Fruit fly (Drosophila melanogaster) whole organism, embryonic: ENCODE data around the gene CG3457.

Experiments
- Aef1 ChIP-seq: fragments of 200-800 bp; sonication (Bioruptor generic); IDR thresholded peaks from 3 replicates; pipeline ENCODE4 v1.3.6; 2022; ENCODE audit warnings: missing biosample characterization, missing genetic modification characterization
- CG10543 ChIP-seq: fragments of 200-800 bp; sonication (Bioruptor generic); optimal IDR thresholded peaks from 3 replicates; lab custom pipeline; 2017; ENCODE audit warnings: missing biosample characterization, mild to moderate bottlenecking, missing genetic modification characterization, moderate library complexity
- CG11560 ChIP-seq: fragments of 200-800 bp; sonication (Bioruptor generic); IDR thresholded peaks from 3 replicates; pipeline ENCODE4 v1.3.6; 2022; ENCODE audit warnings: missing biosample characterization, missing genetic modification characterization
- CG11723 ChIP-seq: fragments of 200-800 bp; sonication (Bioruptor generic); optimal IDR thresholded peaks from 2 replicates; lab custom pipeline; 2017; ENCODE audit warnings: missing biosample characterization, mild to moderate bottlenecking, missing genetic modification characterization
- CG13894 ChIP-seq: fragments of 200-800 bp; sonication (Bioruptor generic); optimal IDR thresholded peaks from 3 replicates; lab custom pipeline; 2018; ENCODE audit warnings: missing biosample characterization, mild to moderate bottlenecking, missing genetic modification characterization, moderate library complexity
- CG14014 ChIP-seq: fragments of 200-800 bp; sonication (Bioruptor generic); IDR thresholded peaks from 2 replicates; pipeline ENCODE4 v1.3.6; 2022; ENCODE audit warnings: missing biosample characterization, missing genetic modification characterization
- CG2116 ChIP-seq: fragments of 200-800 bp; sonication (Bioruptor generic); optimal IDR thresholded peaks from 3 replicates; lab custom pipeline; 2018; ENCODE audit warnings: missing biosample characterization, mild to moderate bottlenecking, missing genetic modification characterization
- CG2202 ChIP-seq: fragments of 200-800 bp; sonication (Bioruptor generic); optimal IDR thresholded peaks from 2 replicates; lab custom pipeline; 2018; ENCODE audit warnings: missing biosample characterization, mild to moderate bottlenecking, missing genetic modification characterization
- CG34376 ChIP-seq: fragments of 200-800 bp; sonication (Bioruptor generic); optimal IDR thresholded peaks from 2 replicates; lab custom pipeline; 2018; ENCODE audit warnings: missing biosample characterization, mild to moderate bottlenecking, missing genetic modification characterization
- CG4360 ChIP-seq: fragments of 200-800 bp; sonication (Bioruptor generic); IDR thresholded peaks from 2 replicates; pipeline ENCODE4 v1.3.6; 2022; ENCODE audit warnings: missing biosample characterization, missing genetic modification characterization
- CG4404 ChIP-seq: fragments of 200-800 bp; sonication (Bioruptor generic); IDR thresholded peaks from 2 replicates; pipeline ENCODE4 v1.3.6; 2022; ENCODE audit warnings: missing biosample characterization, missing genetic modification characterization
- CG6854 ChIP-seq: fragments of 200-800 bp; sonication (Bioruptor generic); optimal IDR thresholded peaks from 3 replicates; lab custom pipeline; 2017; ENCODE audit warnings: missing biosample characterization, mild to moderate bottlenecking, missing genetic modification characterization
- CG9817 ChIP-seq: fragments of 200-800 bp; sonication (Bioruptor generic); optimal IDR thresholded peaks from 2 replicates; lab custom pipeline; 2018; ENCODE audit warnings: missing biosample characterization, mild to moderate bottlenecking, missing genetic modification characterization, moderate library complexity
- CG9932 ChIP-seq: fragments of 200-800 bp; sonication (Bioruptor generic); IDR thresholded peaks from 2 replicates; pipeline ENCODE4 v1.3.6; 2022; ENCODE audit warnings: missing biosample characterization, missing genetic modification characterization
- Dll ChIP-seq: fragments of 200-800 bp; sonication (Bioruptor generic); IDR thresholded peaks from 4 replicates; pipeline ENCODE4 v1.3.6; 2022; ENCODE audit warnings: missing biosample characterization, missing genetic modification characterization; ENCODE audit not compliant: partially characterized antibody
- Drgx ChIP-seq: fragments of 200-800 bp; sonication (Bioruptor generic); IDR thresholded peaks from 2 replicates; pipeline ENCODE4 v1.3.6; 2022; ENCODE audit warnings: missing biosample characterization, missing genetic modification characterization
- Ets65A ChIP-seq: fragments of 200-800 bp; sonication (Bioruptor generic); peaks from one replicate; lab custom pipeline; 2016; ENCODE audit warnings: missing biosample characterization, missing genetic modification characterization
- GATAe ChIP-seq: fragments of 200-800 bp; sonication (Bioruptor generic); conservative IDR thresholded peaks from 2 replicates; pipeline ENCODE4 v1.3.6; 2022; ENCODE audit warnings: missing biosample characterization, missing genetic modification characterization
- Gug ChIP-seq: fragments of 200-800 bp; sonication (Bioruptor generic); IDR thresholded peaks from 4 replicates; pipeline ENCODE4 v1.3.6; 2022; ENCODE audit warnings: missing biosample characterization, missing genetic modification characterization
- Hr78 ChIP-seq, 2 experiments: fragments of 200-800 bp in 1 of 2; fragments of >200 bp in 1 of 2; sonication (Bioruptor generic) in 1 of 2; optimal IDR thresholded peaks; 2 replicates each; lab custom pipeline; 2017 to 2019; ENCODE audit warnings: missing biosample characterization in 2 of 2, missing genetic modification characterization in 2 of 2, mild to moderate bottlenecking in 1 of 2, moderate library complexity in 1 of 2
- Med ChIP-seq: fragments of 200-800 bp; sonication (Bioruptor generic); peaks from one replicate; lab custom pipeline; 2016; ENCODE audit warnings: missing biosample characterization, missing genetic modification characterization, mild to moderate bottlenecking, inconsistent platforms, moderate library complexity
- Oli ChIP-seq: fragments of 200-800 bp; sonication (Bioruptor generic); optimal IDR thresholded peaks from 2 replicates; lab custom pipeline; 2018; ENCODE audit warnings: missing biosample characterization, mild to moderate bottlenecking, missing genetic modification characterization, moderate library complexity
- Pdp1 ChIP-seq, 2 experiments: fragments of 200-800 bp; sonication (Bioruptor generic); optimal IDR thresholded peaks; 3 replicates each; lab custom pipeline; 2016; ENCODE audit warnings: missing biosample characterization in 2 of 2, missing genetic modification characterization in 2 of 2, mild to moderate bottlenecking in 1 of 2, moderate library complexity in 1 of 2
- Rfx ChIP-seq: fragments of 200-800 bp; sonication (Bioruptor generic); IDR thresholded peaks from 2 replicates; pipeline ENCODE4 v1.3.6; 2022; ENCODE audit warnings: missing biosample characterization, missing genetic modification characterization
- TFAM ChIP-seq: fragments of 200-800 bp; sonication (Bioruptor generic); optimal IDR thresholded peaks from 2 replicates; lab custom pipeline; 2017; ENCODE audit warnings: missing biosample characterization, missing genetic modification characterization, inconsistent platforms
- Vsx1 ChIP-seq: fragments of 200-800 bp; sonication (Bioruptor generic); optimal IDR thresholded peaks from 2 replicates; lab custom pipeline; 2017; ENCODE audit warnings: missing biosample characterization, mild to moderate bottlenecking, missing genetic modification characterization, missing genetic modification reagents
- ab ChIP-seq: fragments of 200-800 bp; sonication (Bioruptor generic); optimal IDR thresholded peaks from 2 replicates; lab custom pipeline; 2016; ENCODE audit warnings: missing biosample characterization, missing genetic modification characterization
- bbx ChIP-seq: fragments of 200-800 bp; sonication (Bioruptor generic); IDR thresholded peaks from 2 replicates; pipeline ENCODE4 v1.3.6; 2022; ENCODE audit warnings: missing biosample characterization, missing genetic modification characterization; ENCODE audit not compliant: partially characterized antibody
- bcd ChIP-seq: fragments of 200-800 bp; sonication (Bioruptor generic); optimal IDR thresholded peaks from 2 replicates; lab custom pipeline; 2017; ENCODE audit warnings: missing biosample characterization, mild to moderate bottlenecking, missing genetic modification characterization
- bsh ChIP-seq, 2 experiments: fragments of 200-800 bp; sonication (Bioruptor generic); optimal IDR thresholded peaks; 2 replicates each; lab custom pipeline; 2017 to 2018; ENCODE audit warnings: mild to moderate bottlenecking in 2 of 2, missing biosample characterization in 2 of 2, missing genetic modification characterization in 2 of 2, moderate library complexity in 1 of 2
- ems ChIP-seq: fragments of 200-800 bp; sonication (Bioruptor generic); optimal IDR thresholded peaks from 3 replicates; lab custom pipeline; 2016; ENCODE audit warnings: missing biosample characterization, missing genetic modification characterization
- grau ChIP-seq: fragments of 200-800 bp; optimal IDR thresholded peaks from 3 replicates; lab custom pipeline; 2019; ENCODE audit warnings: missing biosample characterization, mild to moderate bottlenecking, missing genetic modification characterization, moderate library complexity
- grn ChIP-seq: fragments of 200-800 bp; sonication (Bioruptor generic); optimal IDR thresholded peaks from 3 replicates; lab custom pipeline; 2017; ENCODE audit warnings: missing biosample characterization, missing genetic modification characterization
- kah ChIP-seq: fragments of 200-800 bp; sonication (Bioruptor generic); optimal IDR thresholded peaks from 2 replicates; lab custom pipeline; 2018; ENCODE audit warnings: missing biosample characterization, mild to moderate bottlenecking, missing genetic modification characterization
- lab ChIP-seq: fragments of 200-800 bp; sonication (Bioruptor generic); optimal IDR thresholded peaks from 3 replicates; lab custom pipeline; 2017; ENCODE audit warnings: missing biosample characterization, missing genetic modification characterization, mild to moderate bottlenecking, moderate library complexity, missing genetic modification reagents
- lmd ChIP-seq: fragments of 200-800 bp; sonication (Bioruptor generic); IDR thresholded peaks from 2 replicates; pipeline ENCODE4 v1.3.6; 2022; ENCODE audit warnings: missing biosample characterization, missing genetic modification characterization
- mam ChIP-seq: fragments of 200-800 bp; sonication (Bioruptor generic); optimal IDR thresholded peaks from 3 replicates; lab custom pipeline; 2016; ENCODE audit warnings: missing biosample characterization, missing genetic modification characterization
- onecut ChIP-seq: fragments of 200-800 bp; sonication (Bioruptor generic); IDR thresholded peaks from 2 replicates; pipeline ENCODE4 v1.3.6; 2022; ENCODE audit warnings: missing biosample characterization, missing genetic modification characterization
- prd ChIP-seq, 3 experiments: fragments of >200 bp in 2 of 3; fragments of 200-800 bp in 1 of 3; sonication (Bioruptor generic) in 1 of 3; optimal IDR thresholded peaks in 2 of 3; IDR thresholded peaks in 1 of 3; 2 replicates in 2 of 3; 3 replicates in 1 of 3; pipeline versions ENCODE4 v1.3.6 to Lab custom; 2017 to 2022; ENCODE audit warnings: missing biosample characterization in 1 of 3, missing genetic modification characterization in 1 of 3
- pum ChIP-seq: fragments of 200-800 bp; sonication (Bioruptor generic); optimal IDR thresholded peaks from 2 replicates; lab custom pipeline; 2016; ENCODE audit warnings: missing biosample characterization, missing genetic modification characterization
- row ChIP-seq: fragments of 200-800 bp; sonication (Bioruptor generic); IDR thresholded peaks from 3 replicates; pipeline ENCODE4 v1.3.6; 2022; ENCODE audit warnings: missing biosample characterization, missing genetic modification characterization
- sd ChIP-seq: fragments of 200-800 bp; sonication (Bioruptor generic); optimal IDR thresholded peaks from 3 replicates; lab custom pipeline; 2018; ENCODE audit warnings: missing biosample characterization, mild to moderate bottlenecking, missing genetic modification characterization, moderate library complexity
- sima ChIP-seq: fragments of 200-800 bp; sonication (Bioruptor generic); optimal IDR thresholded peaks from 2 replicates; lab custom pipeline; 2016; ENCODE audit warnings: missing biosample characterization, missing genetic modification characterization
- sug ChIP-seq: fragments of 200-800 bp; optimal IDR thresholded peaks from 2 replicates; lab custom pipeline; 2019; ENCODE audit warnings: missing biosample characterization, mild to moderate bottlenecking, missing genetic modification characterization, moderate library complexity
- tll ChIP-seq, 2 experiments: fragments of 200-800 bp in 1 of 2; fragments of >200 bp in 1 of 2; sonication (Bioruptor generic) in 1 of 2; optimal IDR thresholded peaks; 2 replicates each; lab custom pipeline; 2017 to 2019; ENCODE audit warnings: missing biosample characterization in 2 of 2, missing genetic modification characterization in 2 of 2, mild to moderate bottlenecking in 1 of 2, moderate library complexity in 1 of 2
- vnd ChIP-seq: fragments of 200-800 bp; sonication (Bioruptor generic); IDR thresholded peaks from 3 replicates; pipeline ENCODE4 v1.3.6; 2022; ENCODE audit warnings: missing biosample characterization, missing genetic modification characterization; ENCODE audit not compliant: partially characterized antibody
- zf30C ChIP-seq: fragments of 200-800 bp; sonication (Bioruptor generic); optimal IDR thresholded peaks from 3 replicates; lab custom pipeline; 2018; ENCODE audit warnings: missing biosample characterization, mild to moderate bottlenecking, missing genetic modification characterization

The CG3457 gene

dm6 chrX:2199303-2199702 is 11.7 kb downstream of the CG3457 start (continued):
- TF ChIP-seq Vsx1, result peak; percentile 93
- TF ChIP-seq CG34376 (GFP tag; lab: Kevin White, UChicago), result peak; percentile 90
- peak; percentile 93 for TF ChIP-seq sug (tag; lab: Kevin White, UChicago)
- TF ChIP-seq bcd, result no peak
- no peak for TF ChIP-seq zf30C (GFP tag; lab: Kevin White, UChicago)
- no peak for TF ChIP-seq sima (GFP tag; lab: Kevin White, UChicago)
- TF ChIP-seq onecut (GFP tag; lab: Robert Waterston, UW), result no peak
- TF ChIP-seq Ets65A (GFP tag; lab: Kevin White, UChicago), result no peak
- no peak for TF ChIP-seq kah
- peak in 1 of 2 experiments; percentile 10 for TF ChIP-seq Hr78 (GFP tag; optimal IDR thresholded peaks at IDR 0.05; lab: Kevin White, UChicago)
- peak; percentile 85 for TF ChIP-seq sd (tag; lab: Kevin White, UChicago)
- peak; percentile 98 for TF ChIP-seq grn
- TF ChIP-seq GATAe, result peak; percentile 80; the same call in 1 of the 2 replicates
- TF ChIP-seq vnd (GFP tag; lab: Robert Waterston, UW), result peak; percentile 46; the same call in 1 of the 3 replicates
- TF ChIP-seq CG2116, result no peak
- TF ChIP-seq mam (GFP tag; lab: Kevin White, UChicago), result no peak
- TF ChIP-seq pum (GFP tag; lab: Kevin White, UChicago), result no peak
- peak; percentile 2 for TF ChIP-seq lab (GFP tag; lab: Kevin White, UChicago)

- TF ChIP-seq TFAM, result no peak
- no peak for TF ChIP-seq Pdp1 (GFP tag; optimal IDR thresholded peaks at IDR 0.05; lab: Kevin White, UChicago)
- no peak for TF ChIP-seq ems (GFP tag; lab: Kevin White, UChicago)
- TF ChIP-seq CG13894, result no peak
- TF ChIP-seq CG2116, result no peak
- no peak for TF ChIP-seq bbx
- TF ChIP-seq CG2202 (tag; lab: Kevin White, UChicago), result no peak
- TF ChIP-seq Oli (tag; lab: Kevin White, UChicago), result no peak
These were observed 16.1 kb downstream of the CG3457 start, which contains the start of gene FarO for dm6 chrX:2203766-2204165. FarO (minus strand) TSS chrX:2203866.

dm6 chrX:2208641-2209241 is 21.1 kb downstream of the CG3457 start:
- TF ChIP-seq tll (GFP tag; optimal IDR thresholded peaks at IDR 0.05; lab: Kevin White, UChicago), result no peak
- peak; percentile 73 for TF ChIP-seq CG10543
- TF ChIP-seq CG9817, result peak; percentile 14
- TF ChIP-seq CG4360 (GFP tag; lab: Robert Waterston, UW), result no peak
- TF ChIP-seq prd (optimal IDR thresholded peaks at IDR 0.05; lab: Kevin White, UChicago), result no peak
- peak; percentile 43; the same call in 1 of the 3 replicates for TF ChIP-seq prd (GFP tag; IDR thresholded peaks at IDR 0.05; lab: Robert Waterston, UW)
- TF ChIP-seq Aef1 (GFP tag; lab: Robert Waterston, UW), result peak; percentile 47; the same call in 2 of the 3 replicates
- peak; percentile 62 for TF ChIP-seq row (GFP tag; lab: Robert Waterston, UW)
- TF ChIP-seq Med, result peak; percentile 74
- TF ChIP-seq CG6854 (GFP tag; lab: Kevin White, UChicago), result no peak
- TF ChIP-seq Dll, result no peak
- peak; percentile 35; the same call in 1 of the 2 replicates for TF ChIP-seq lmd (GFP tag; lab: Robert Waterston, UW)
- peak; percentile 67 for TF ChIP-seq Rfx
- TF ChIP-seq CG14014 (GFP tag; lab: Robert Waterston, UW), result 0 out of 2 replicates have a peak, but pooled peaks have one; percentile 13
- peak; percentile 16 for TF ChIP-seq grau (tag; lab: Kevin White, UChicago)
- TF ChIP-seq CG4404 (GFP tag; lab: Robert Waterston, UW), result 0 out of 2 replicates have a peak, but pooled peaks have one; percentile 27
- TF ChIP-seq Gug (GFP tag; lab: Robert Waterston, UW), result peak; percentile 31; the same call in 2 of the 4 replicates
- TF ChIP-seq ab (GFP tag; lab: Kevin White, UChicago), result no peak
- TF ChIP-seq GATAe, result no peak
- peak in 1 of 2 experiments; percentile 2 for TF ChIP-seq bsh (GFP tag; optimal IDR thresholded peaks at IDR 0.05; lab: Kevin White, UChicago)
- TF ChIP-seq CG11560, result peak; percentile 23; the same call in 1 of the 3 replicates
- TF ChIP-seq CG9932 (GFP tag; lab: Robert Waterston, UW), result peak; percentile 59
- TF ChIP-seq CG11723 (GFP tag; lab: Kevin White, UChicago), result no peak
- peak; percentile 58; the same call in 1 of the 2 replicates for TF ChIP-seq Drgx (GFP tag; lab: Robert Waterston, UW)
